Worm (Caenorhabditis elegans) whole organism, L4 larva: Measurements from ENCODE around the gene Y38H6C.24.
"Not testable (repeated sequence)": the region's sequence is repeated elsewhere in the genome, so short reads cannot be mapped to it uniquely, and the experiment has no call there.

Experiments used
- F10B5.3 ChIP-seq: sonication (generic microtip); optimal IDR thresholded peaks from 2 replicates; lab custom pipeline; 2016; ENCODE audit warnings: mild to moderate bottlenecking, missing genetic modification characterization, missing compliant biosample characterization
- F37D6.2 ChIP-seq: sonication (generic microtip); optimal IDR thresholded peaks from 2 replicates; lab custom pipeline; 2016; ENCODE audit warnings: mild to moderate bottlenecking, missing genetic modification characterization, missing compliant biosample characterization
- F44E2.7 ChIP-seq: fragments of 200-800 bp; sonication (Bioruptor generic); IDR thresholded peaks from 2 replicates; pipeline ENCODE4 v2.1.2; 2022; ENCODE audit warnings: missing genetic modification characterization, missing compliant biosample characterization
- R02D3.7 ChIP-seq: fragments of 150-350 bp; sonication (generic microtip); optimal IDR thresholded peaks from 3 replicates; lab custom pipeline; 2014; ENCODE audit warnings: missing biosample characterization, missing genetic modification characterization
- Y5F2A.4 ChIP-seq: fragments of 200-800 bp; sonication (Bioruptor generic); optimal IDR thresholded peaks from 2 replicates; lab custom pipeline; 2018; ENCODE audit warnings: mild to moderate bottlenecking, missing genetic modification characterization, missing compliant biosample characterization
- attf-4 ChIP-seq: sonication (generic microtip); optimal IDR thresholded peaks from 3 replicates; lab custom pipeline; 2017; ENCODE audit warnings: missing biosample characterization, missing genetic modification characterization
- ceh-20 ChIP-seq: fragments of 200-800 bp; sonication (Bioruptor generic); IDR thresholded peaks from 2 replicates; pipeline ENCODE4 v1.3.6; 2022; ENCODE audit warnings: missing genetic modification reagents, missing genetic modification characterization, missing compliant biosample characterization
- ctbp-1 ChIP-seq: fragments of 200-800 bp; sonication (Bioruptor generic); IDR thresholded peaks from 2 replicates; pipeline ENCODE4 v1.3.6; 2022; ENCODE audit warnings: missing genetic modification reagents, missing genetic modification characterization, missing compliant biosample characterization
- daf-16 ChIP-seq, 3 experiments: sonication (generic microtip); optimal IDR thresholded peaks; 2 replicates each; lab custom pipeline; 2016 to 2017; ENCODE audit warnings: missing genetic modification characterization in 3 of 3, missing genetic modification reagents in 3 of 3, mild to moderate bottlenecking in 2 of 3, missing compliant biosample characterization in 2 of 3, missing biosample characterization in 1 of 3, moderate library complexity in 1 of 3
- lin-1 ChIP-seq: fragments of 200-800 bp; sonication (Bioruptor generic); IDR thresholded peaks from 2 replicates; pipeline ENCODE4 v1.3.6; 2022; ENCODE audit warnings: missing genetic modification reagents, missing genetic modification characterization, missing compliant biosample characterization
- mdt-29 ChIP-seq: fragments of 200-800 bp; sonication (Bioruptor generic); IDR thresholded peaks from 2 replicates; pipeline ENCODE4 v1.3.6; 2022; ENCODE audit warnings: missing genetic modification reagents, missing genetic modification characterization, missing compliant biosample characterization
- mes-2 ChIP-seq: sonication (generic microtip); optimal IDR thresholded peaks from 2 replicates; lab custom pipeline; 2016; ENCODE audit warnings: missing genotype, mild to moderate bottlenecking, missing genetic modification characterization, missing compliant biosample characterization; ENCODE audit not compliant: poor library complexity, severe bottlenecking
- nhr-10 ChIP-seq: fragments of 150-350 bp; optimal IDR thresholded peaks from 2 replicates; lab custom pipeline; 2014; ENCODE audit warnings: missing biosample characterization, missing genetic modification characterization
- nhr-102 ChIP-seq: sonication (generic microtip); optimal IDR thresholded peaks from 2 replicates; lab custom pipeline; 2016; ENCODE audit warnings: mild to moderate bottlenecking, missing genetic modification characterization, moderate library complexity, missing compliant biosample characterization
- nhr-28 ChIP-seq: fragments of 150-350 bp; optimal IDR thresholded peaks from 2 replicates; lab custom pipeline; 2014; ENCODE audit warnings: missing biosample characterization, missing genetic modification characterization
- pha-4 ChIP-seq, 2 experiments: fragments of 150-350 bp in 1 of 2; fragments of 200-800 bp in 1 of 2; sonication (Bioruptor generic) in 1 of 2; IDR thresholded peaks in 1 of 2; optimal IDR thresholded peaks in 1 of 2; 2 replicates each; pipeline versions ENCODE4 v1.3.6 to Lab custom; 2014 to 2022; ENCODE audit warnings: missing genetic modification characterization in 2 of 2, missing genetic modification reagents in 2 of 2, missing biosample characterization in 1 of 2, missing compliant biosample characterization in 1 of 2
- unc-62 ChIP-seq, 3 experiments: fragments of 150-350 bp in 1 of 3; sonication (generic microtip); optimal IDR thresholded peaks in 2 of 3; peaks in 1 of 3; 1 replicate in 1 of 3; 2 replicates in 2 of 3; lab custom pipeline; 2014 to 2017; ENCODE audit warnings: missing biosample characterization in 3 of 3, missing genetic modification characterization in 3 of 3, missing genetic modification reagents in 3 of 3, missing genotype in 1 of 3

Y38H6C.24 gene

DNA sequence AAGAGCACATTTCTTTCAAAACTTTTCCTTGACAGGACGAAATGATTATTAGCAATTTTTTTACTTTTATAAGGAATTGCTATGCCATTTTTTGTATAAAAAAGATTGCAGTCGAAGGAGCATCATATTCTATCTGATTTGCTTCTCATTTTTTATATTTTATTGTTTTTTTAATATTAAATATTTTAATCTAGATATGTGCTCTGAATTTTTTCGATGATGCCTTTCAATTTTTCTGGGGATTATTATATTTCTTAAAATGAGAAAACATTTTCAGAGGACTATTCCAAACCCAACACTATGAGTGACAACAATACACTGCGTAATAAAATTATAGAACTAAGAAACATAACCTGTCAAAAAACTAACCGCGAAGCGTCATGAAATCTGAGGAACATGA lies 42.8 kb downstream of the Y38H6C.24 start, which contains the start of gene F26F2.4:
Gene F26F2.4, plus strand, starts transcription at position 301 of the 400 bp plus-strand sequence.
- TF ChIP-seq R02D3.7 (tag; lab: Kevin White, UChicago); F37D6.2; nhr-102: not testable (repeated sequence)

DNA sequence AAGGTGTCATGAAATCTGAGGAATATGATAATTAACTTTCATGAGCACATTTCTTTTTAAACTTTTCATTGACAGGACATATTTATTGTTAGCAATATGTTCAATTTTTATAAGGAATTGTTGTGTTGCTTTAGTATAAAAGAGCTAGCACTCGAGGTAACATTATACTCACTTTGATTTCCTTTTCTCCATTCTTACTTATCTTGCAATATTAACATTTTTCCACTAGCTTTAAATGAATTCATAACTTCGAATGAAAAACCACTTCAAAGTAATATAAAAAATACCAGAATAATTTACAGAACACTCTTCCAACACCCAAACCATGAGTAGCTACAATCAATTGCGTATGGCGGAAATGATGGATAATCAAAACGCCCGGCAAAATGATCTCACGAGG lies 47.2 kb downstream of the Y38H6C.24 start, which contains the start of gene F26F2.5:
Gene F26F2.5, plus strand, starts transcription at position 301 of the 400 bp plus-strand sequence.
- no peak for TF ChIP-seq mdt-29 (GFP tag; lab: Robert Waterston, UW)
- no peak for TF ChIP-seq attf-4 (tag; lab: Kevin White, UChicago)
- TF ChIP-seq ctbp-1, result no peak
- TF ChIP-seq R02D3.7 (tag; lab: Kevin White, UChicago), result no peak
- TF ChIP-seq lin-1 (GFP tag; lab: Robert Waterston, UW), result no peak
- TF ChIP-seq F44E2.7 (GFP tag; lab: Robert Waterston, UW), result no peak
- TF ChIP-seq F10B5.3 (tag; lab: Kevin White, UChicago), result no peak
- TF ChIP-seq mes-2, result no peak
- no peak for TF ChIP-seq ceh-20 (GFP tag; lab: Robert Waterston, UW)
- TF ChIP-seq nhr-28 (tag; lab: Kevin White, UChicago), result no peak
- TF ChIP-seq daf-16 (GFP tag; optimal IDR thresholded peaks at IDR 0.05; lab: Kevin White, UChicago), result no peak
- TF ChIP-seq daf-16 (tag; optimal IDR thresholded peaks at IDR 0.05; lab: Kevin White, UChicago), result no peak
- no peak for TF ChIP-seq nhr-10 (tag; lab: Kevin White, UChicago)

DNA sequence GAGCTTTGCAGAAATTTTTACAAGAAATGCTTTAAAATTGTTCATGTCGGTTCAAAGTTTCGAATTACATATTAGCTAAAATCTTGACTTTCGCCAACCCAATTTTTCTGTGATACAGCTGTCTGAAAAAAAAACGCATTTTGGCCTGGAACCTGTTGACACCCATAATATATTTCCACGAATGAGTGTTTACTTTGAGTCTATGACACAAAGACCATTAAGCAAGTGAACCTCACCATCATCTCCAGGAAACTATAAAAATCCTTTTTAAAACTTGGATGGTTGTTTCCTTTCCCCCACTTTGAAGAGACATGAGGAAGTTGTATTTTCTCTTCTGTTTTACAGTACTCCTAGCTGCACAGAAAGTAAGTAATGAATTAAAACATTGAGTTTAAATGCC lies 48.1 kb downstream of the Y38H6C.24 start, which contains the start of gene clec-263:
Gene clec-263, plus strand, starts transcription at position 301 of the 400 bp plus-strand sequence.
- TF ChIP-seq unc-62 (GFP tag; optimal IDR thresholded peaks at IDR 0.05 in 1 of 2; lab: Kevin White, UChicago), result peak in 1 of 2 experiments; percentile 11
- TF ChIP-seq unc-62 (tag; optimal IDR thresholded peaks at IDR 0.05; lab: Kevin White, UChicago), result no peak
- no peak for TF ChIP-seq pha-4 (GFP tag; IDR thresholded peaks at IDR 0.05; lab: Robert Waterston, UW)
- no peak for TF ChIP-seq pha-4 (tag; optimal IDR thresholded peaks at IDR 0.05; lab: Kevin White, UChicago)

DNA sequence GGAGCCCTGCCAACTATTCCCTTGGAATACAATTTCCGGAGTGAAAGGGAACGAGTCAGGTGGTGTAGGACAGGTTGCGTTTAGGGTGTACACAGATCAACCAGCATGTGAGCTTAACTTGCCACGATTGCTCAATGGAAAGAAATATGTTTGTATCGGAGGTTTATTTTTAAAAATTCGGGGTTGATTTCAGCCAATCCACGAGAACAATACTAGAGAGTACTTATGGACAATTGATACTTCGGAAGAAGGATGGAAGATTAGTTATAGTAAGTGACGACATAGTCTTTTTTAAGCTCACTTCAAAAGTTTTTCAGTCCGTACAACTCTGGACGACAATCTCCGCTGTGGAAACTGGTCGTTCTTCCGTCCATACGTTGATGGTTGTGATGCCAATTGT lies 48.6 kb downstream of the Y38H6C.24 start:
- TF ChIP-seq Y5F2A.4 (GFP tag; lab: Kevin White, UChicago), result no peak
- peak in 1 of 2 experiments; percentile 97 for TF ChIP-seq unc-62 (GFP tag; optimal IDR thresholded peaks at IDR 0.05 in 1 of 2; lab: Kevin White, UChicago)
- TF ChIP-seq unc-62 (tag; optimal IDR thresholded peaks at IDR 0.05; lab: Kevin White, UChicago), result no peak
